Fruit fly (Drosophila melanogaster): ENCODE measurements around the gene CG15465.

The CG15465 gene

DNA sequence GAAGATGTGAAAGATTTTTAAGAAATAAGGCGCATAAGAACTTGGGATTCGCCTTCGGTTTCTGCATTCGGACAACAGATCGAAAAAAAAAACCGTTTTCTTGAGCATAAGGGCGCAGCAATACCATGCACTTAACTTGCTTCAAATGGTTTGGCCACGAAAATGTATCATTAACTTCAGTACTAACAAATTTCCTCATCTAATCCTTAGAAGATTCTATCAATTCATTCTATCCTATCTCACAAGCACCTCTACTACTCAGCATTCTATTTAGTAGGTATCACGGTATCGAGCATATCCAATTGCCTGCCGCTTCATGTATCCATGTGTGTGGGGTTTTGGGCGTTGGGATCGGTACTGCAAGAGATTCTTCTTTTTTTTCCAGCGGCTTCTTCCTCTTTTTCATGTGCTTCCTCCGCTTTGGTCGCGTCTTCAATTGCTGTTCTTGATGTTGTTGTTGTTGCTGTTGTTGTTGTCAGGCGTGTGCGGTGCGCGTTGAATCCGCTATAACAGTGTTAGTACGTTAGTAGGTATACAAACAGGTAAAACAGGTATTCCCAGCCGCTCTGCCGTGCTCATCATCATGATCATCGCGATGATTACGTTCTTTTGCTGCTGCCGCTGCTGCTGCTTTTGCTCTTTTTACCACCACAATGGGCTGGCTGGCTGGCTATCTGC, 41.0 kb upstream of the CG15465 start:
- TF ChIP-seq sv (GFP tag; optimal IDR thresholded peaks at IDR 0.05) (no peak), brk (GFP tag; optimal IDR thresholded peaks at IDR 0.05) (no peak), psq (GFP tag; optimal IDR thresholded peaks at IDR 0.05) (peak; percentile 88), Sp1 (GFP tag; optimal IDR thresholded peaks at IDR 0.05) (peak; percentile 66), pan (optimal IDR thresholded peaks at IDR 0.05) (peak; percentile 59), Abd-B (GFP tag; optimal IDR thresholded peaks at IDR 0.05) (no peak), HLH106 (tag; optimal IDR thresholded peaks at IDR 0.05) (peak; percentile 45), ey (GFP tag; optimal IDR thresholded peaks at IDR 0.05) (peak; percentile 85), Rel (GFP tag; optimal IDR thresholded peaks at IDR 0.05) (no peak), Rel (tag; optimal IDR thresholded peaks at IDR 0.05) (no peak), Hr83 (GFP tag; optimal IDR thresholded peaks at IDR 0.05; ENCODE audit: poor library complexity, severe bottlenecking) (no peak), jim (GFP tag; optimal IDR thresholded peaks at IDR 0.05) (no peak), CG9705 (GFP tag; optimal IDR thresholded peaks at IDR 0.05) (no peak), h (GFP tag; optimal IDR thresholded peaks at IDR 0.05) (peak; percentile 82), dmrt93B (GFP tag; optimal IDR thresholded peaks at IDR 0.05) (peak; percentile 71), woc (GFP tag; optimal IDR thresholded peaks at IDR 0.05) (peak; percentile 91), usp (GFP tag; optimal IDR thresholded peaks at IDR 0.05) (no peak), sage (GFP tag; optimal IDR thresholded peaks at IDR 0.05) (no peak), foxo (GFP tag; optimal IDR thresholded peaks at IDR 0.05) (peak in 1 of 2 experiments; percentile 77), Myc (optimal IDR thresholded peaks at IDR 0.05) (no peak), GATAd (GFP tag; optimal IDR thresholded peaks at IDR 0.05) (no peak), CG32264 (GFP tag; optimal IDR thresholded peaks at IDR 0.05) (peak; percentile 27), N (GFP tag; optimal IDR thresholded peaks at IDR 0.05) (no peak), dsf (GFP tag; optimal IDR thresholded peaks at IDR 0.05; ENCODE audit: borderline replicate concordance) (no peak), br (GFP tag; optimal IDR thresholded peaks at IDR 0.05) (peak; percentile 50), Hr78 (GFP tag; optimal IDR thresholded peaks at IDR 0.05) (no peak), dl (GFP tag; optimal IDR thresholded peaks at IDR 0.05; ENCODE audit: insufficient read depth in 1 of 2, partially characterized antibody in 2 of 2) (no peak), OdsH (GFP tag; optimal IDR thresholded peaks at IDR 0.05) (peak; percentile 69), rgr (GFP tag; optimal IDR thresholded peaks at IDR 0.05) (peak; percentile 62), Vsx2 (GFP tag; optimal IDR thresholded peaks at IDR 0.05; ENCODE audit: partially characterized antibody) (peak; percentile 62), Hnf4 (GFP tag; optimal IDR thresholded peaks at IDR 0.05) (peak; percentile 64), lola (GFP tag; optimal IDR thresholded peaks at IDR 0.05) (no peak), Jra (GFP tag; optimal IDR thresholded peaks at IDR 0.05) (no peak), CrebA (GFP tag; optimal IDR thresholded peaks at IDR 0.05; ENCODE audit: borderline replicate concordance) (no peak), fru (GFP tag; optimal IDR thresholded peaks at IDR 0.05) (peak; percentile 74), Dif (GFP tag; optimal IDR thresholded peaks at IDR 0.05; ENCODE audit: partially characterized antibody) (peak; percentile 26)

DNA sequence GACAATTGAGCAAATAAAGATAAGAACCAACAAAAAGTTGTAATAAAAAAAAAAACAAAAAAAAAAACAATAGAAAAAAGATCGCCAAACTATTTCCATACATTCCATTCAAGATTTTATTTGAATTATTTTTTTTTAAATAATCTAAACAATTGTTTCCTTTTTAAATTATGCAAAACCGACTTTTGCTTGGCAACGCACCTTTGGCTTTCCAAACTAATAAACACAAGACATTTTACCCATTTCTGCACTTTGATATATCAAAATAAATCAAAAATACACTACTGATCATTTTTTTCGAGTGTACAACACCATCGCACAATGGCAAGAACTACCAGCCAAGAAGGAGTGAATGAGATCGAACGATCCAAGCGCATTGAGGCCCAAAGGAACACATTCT, 40.4 kb upstream of the CG15465 start:
- TF ChIP-seq tai (GFP tag; optimal IDR thresholded peaks at IDR 0.05) (no peak), sage (GFP tag; optimal IDR thresholded peaks at IDR 0.05) (peak; percentile 48), sv (GFP tag; optimal IDR thresholded peaks at IDR 0.05) (no peak), OdsH (GFP tag; optimal IDR thresholded peaks at IDR 0.05) (peak; percentile 79), Hr78 (GFP tag; optimal IDR thresholded peaks at IDR 0.05) (no peak), CrebA (GFP tag; optimal IDR thresholded peaks at IDR 0.05; ENCODE audit: borderline replicate concordance) (no peak), Jra (GFP tag; optimal IDR thresholded peaks at IDR 0.05) (no peak), ey (GFP tag; optimal IDR thresholded peaks at IDR 0.05) (peak; percentile 66), psq (GFP tag; optimal IDR thresholded peaks at IDR 0.05) (peak; percentile 52), GATAd (GFP tag; optimal IDR thresholded peaks at IDR 0.05) (no peak), HLH106 (tag; optimal IDR thresholded peaks at IDR 0.05) (peak; percentile 63), N (GFP tag; optimal IDR thresholded peaks at IDR 0.05) (no peak), Sp1 (GFP tag; optimal IDR thresholded peaks at IDR 0.05) (peak; percentile 70), Mio (GFP tag; optimal IDR thresholded peaks at IDR 0.05) (no peak), woc (GFP tag; optimal IDR thresholded peaks at IDR 0.05) (peak; percentile 12), foxo (GFP tag; optimal IDR thresholded peaks at IDR 0.05) (peak in 1 of 2 experiments; percentile 68), Rel (GFP tag; optimal IDR thresholded peaks at IDR 0.05) (no peak), Rel (tag; optimal IDR thresholded peaks at IDR 0.05) (no peak), CG9705 (GFP tag; optimal IDR thresholded peaks at IDR 0.05) (no peak), Myc (optimal IDR thresholded peaks at IDR 0.05) (no peak), fru (GFP tag; optimal IDR thresholded peaks at IDR 0.05) (peak; percentile 63), br (GFP tag; optimal IDR thresholded peaks at IDR 0.05) (peak; percentile 74), dmrt93B (GFP tag; optimal IDR thresholded peaks at IDR 0.05) (peak; percentile 55), jim (GFP tag; optimal IDR thresholded peaks at IDR 0.05) (no peak), Dif (GFP tag; optimal IDR thresholded peaks at IDR 0.05; ENCODE audit: partially characterized antibody) (no peak), Hnf4 (GFP tag; optimal IDR thresholded peaks at IDR 0.05) (peak; percentile 36), CG32264 (GFP tag; optimal IDR thresholded peaks at IDR 0.05) (no peak), Vsx2 (GFP tag; optimal IDR thresholded peaks at IDR 0.05; ENCODE audit: partially characterized antibody) (no peak), rgr (GFP tag; optimal IDR thresholded peaks at IDR 0.05) (peak; percentile 78), Dfd (GFP tag; optimal IDR thresholded peaks at IDR 0.05) (no peak), usp (GFP tag; optimal IDR thresholded peaks at IDR 0.05) (no peak), h (GFP tag; optimal IDR thresholded peaks at IDR 0.05) (peak; percentile 80), dsf (GFP tag; optimal IDR thresholded peaks at IDR 0.05; ENCODE audit: borderline replicate concordance) (no peak)
